Worm (Caenorhabditis elegans) whole organism, young adult: ENCODE results near the gene T27E9.6.

Experiments used
- B0019.2 ChIP-seq: fragments of 200-800 bp; sonication (Bioruptor generic); conservative IDR thresholded peaks from 2 replicates; pipeline ENCODE4 v1.3.6; 2022; ENCODE audit warnings: missing genetic modification reagents, missing genetic modification characterization, missing compliant biosample characterization
- B0336.3 ChIP-seq: fragments of 200-800 bp; sonication (Bioruptor generic); IDR thresholded peaks from 2 replicates; pipeline ENCODE4 v1.3.6; 2022; ENCODE audit warnings: missing genetic modification characterization, missing compliant biosample characterization
- F23B12.7 ChIP-seq: sonication (generic microtip); optimal IDR thresholded peaks from 2 replicates; lab custom pipeline; 2017; ENCODE audit warnings: missing genetic modification characterization, mild to moderate bottlenecking, missing compliant biosample characterization, antibody characterized with exemption, moderate library complexity; ENCODE audit not compliant: insufficient read depth
- F39B2.1 ChIP-seq: fragments of 200-800 bp; sonication (Bioruptor generic); IDR thresholded peaks from 2 replicates; pipeline ENCODE4 v1.3.6; 2022; ENCODE audit warnings: missing genetic modification reagents, missing genetic modification characterization, missing compliant biosample characterization
- F55B11.4 ChIP-seq: sonication (generic microtip); optimal IDR thresholded peaks from 2 replicates; lab custom pipeline; 2016; ENCODE audit warnings: missing compliant biosample characterization, missing genetic modification characterization, borderline replicate concordance; ENCODE audit not compliant: insufficient read depth
- F57A8.1 ChIP-seq: fragments of 200-800 bp; sonication (Bioruptor generic); optimal IDR thresholded peaks from 2 replicates; lab custom pipeline; 2018; ENCODE audit warnings: mild to moderate bottlenecking, missing genetic modification characterization, moderate library complexity, missing compliant biosample characterization
- K12H6.12 ChIP-seq: fragments of 200-800 bp; sonication (Bioruptor generic); optimal IDR thresholded peaks from 2 replicates; lab custom pipeline; 2018; ENCODE audit warnings: mild to moderate bottlenecking, missing genetic modification characterization, missing compliant biosample characterization
- T07F8.4 ChIP-seq: sonication (generic microtip); optimal IDR thresholded peaks from 2 replicates; lab custom pipeline; 2016; ENCODE audit warnings: mild to moderate bottlenecking, missing genetic modification characterization, moderate library complexity, missing compliant biosample characterization
- T26A5.8 ChIP-seq: sonication (generic microtip); optimal IDR thresholded peaks from 2 replicates; lab custom pipeline; 2016; ENCODE audit warnings: missing genetic modification characterization, missing compliant biosample characterization
- Y56A3A.18 ChIP-seq: fragments of 200-800 bp; sonication (Bioruptor generic); IDR thresholded peaks from 2 replicates; pipeline ENCODE4 v1.3.6; 2022; ENCODE audit warnings: missing genetic modification reagents, missing genetic modification characterization, missing compliant biosample characterization
- Y67H2A.10 ChIP-seq: fragments of 200-800 bp; sonication (Bioruptor generic); conservative IDR thresholded peaks from 2 replicates; pipeline ENCODE4 v1.3.6; 2022; ENCODE audit warnings: missing genetic modification reagents, missing genetic modification characterization, missing compliant biosample characterization
- Y79H2A.3 ChIP-seq: fragments of 200-800 bp; sonication (Bioruptor generic); conservative IDR thresholded peaks from 2 replicates; pipeline ENCODE4 v1.3.6; 2022; ENCODE audit warnings: missing genetic modification reagents, missing genetic modification characterization, missing compliant biosample characterization
- attf-3 ChIP-seq: fragments of 200-800 bp; sonication (Bioruptor generic); conservative IDR thresholded peaks from 2 replicates; pipeline ENCODE4 v1.3.6; 2022; ENCODE audit warnings: missing genetic modification reagents, missing genetic modification characterization, missing compliant biosample characterization
- ceh-100 ChIP-seq: fragments of 200-800 bp; sonication (Bioruptor generic); IDR thresholded peaks from 2 replicates; pipeline ENCODE4 v1.3.6; 2022; ENCODE audit warnings: missing genetic modification reagents, missing genetic modification characterization, missing compliant biosample characterization
- ceh-27 ChIP-seq: fragments of 200-800 bp; sonication (Bioruptor generic); optimal IDR thresholded peaks from 2 replicates; lab custom pipeline; 2018; ENCODE audit warnings: mild to moderate bottlenecking, missing genetic modification characterization, moderate library complexity, missing compliant biosample characterization
- ceh-91 ChIP-seq: fragments of 200-800 bp; sonication (Bioruptor generic); IDR thresholded peaks from 2 replicates; pipeline ENCODE4 v1.3.6; 2022; ENCODE audit warnings: missing genetic modification reagents, missing genetic modification characterization, missing compliant biosample characterization
- chd-7 ChIP-seq: sonication (generic microtip); optimal IDR thresholded peaks from 2 replicates; lab custom pipeline; 2016; ENCODE audit warnings: mild to moderate bottlenecking, missing genetic modification characterization, moderate library complexity, missing compliant biosample characterization
- dox-1 ChIP-seq: fragments of 200-800 bp; sonication (Bioruptor generic); IDR thresholded peaks from 2 replicates; pipeline ENCODE4 v1.3.6; 2022; ENCODE audit warnings: missing genetic modification reagents, missing genetic modification characterization, missing compliant biosample characterization
- efl-1 ChIP-seq: fragments of 150-350 bp; optimal IDR thresholded peaks from 2 replicates; lab custom pipeline; 2014; ENCODE audit warnings: missing biosample characterization, missing genetic modification reagents, missing genetic modification characterization
- egrh-3 ChIP-seq: fragments of 200-800 bp; sonication (Bioruptor generic); IDR thresholded peaks from 2 replicates; pipeline ENCODE4 v1.3.6; 2022; ENCODE audit warnings: missing genetic modification reagents, missing genetic modification characterization, missing compliant biosample characterization
- hmg-1.2 ChIP-seq: fragments of 200-800 bp; sonication (Bioruptor generic); IDR thresholded peaks from 2 replicates; pipeline ENCODE4 v1.3.6; 2022; ENCODE audit warnings: missing genetic modification reagents, missing genetic modification characterization, missing compliant biosample characterization
- hsf-1 ChIP-seq: fragments of 200-800 bp; sonication (Bioruptor generic); IDR thresholded peaks from 2 replicates; pipeline ENCODE4 v1.3.6; 2022; ENCODE audit warnings: missing genetic modification reagents, missing genetic modification characterization, missing compliant biosample characterization
- let-607 ChIP-seq, 2 experiments: fragments of 200-800 bp in 1 of 2; sonication (Bioruptor generic) in 1 of 2; sonication (generic microtip) in 1 of 2; optimal IDR thresholded peaks; 2 replicates each; lab custom pipeline; 2016 to 2018; ENCODE audit warnings: mild to moderate bottlenecking in 2 of 2, missing compliant biosample characterization in 2 of 2, missing genetic modification characterization in 2 of 2, moderate library complexity in 2 of 2, missing genotype in 1 of 2
- lin-35 ChIP-seq, 3 experiments: fragments of 150-350 bp in 2 of 3; sonication (generic microtip) in 1 of 3; optimal IDR thresholded peaks; 2 replicates each; lab custom pipeline; 2014 to 2018; ENCODE audit warnings: missing biosample characterization in 3 of 3, missing genetic modification characterization in 3 of 3, missing genetic modification reagents in 3 of 3
- lin-40 ChIP-seq: sonication (generic microtip); optimal IDR thresholded peaks from 2 replicates; lab custom pipeline; 2016; ENCODE audit warnings: missing genetic modification characterization, mild to moderate bottlenecking, missing compliant biosample characterization, missing genotype, missing genetic modification reagents
- lin-54 ChIP-seq: fragments of 200-800 bp; sonication (Bioruptor generic); optimal IDR thresholded peaks from 2 replicates; lab custom pipeline; 2018; ENCODE audit warnings: mild to moderate bottlenecking, missing genetic modification characterization, missing compliant biosample characterization
- madf-10 ChIP-seq: sonication (generic microtip); optimal IDR thresholded peaks from 2 replicates; lab custom pipeline; 2016; ENCODE audit warnings: mild to moderate bottlenecking, missing genetic modification characterization, missing compliant biosample characterization
- madf-3 ChIP-seq: fragments of 200-800 bp; sonication (Bioruptor generic); IDR thresholded peaks from 2 replicates; pipeline ENCODE4 v1.3.6; 2022; ENCODE audit warnings: missing genetic modification reagents, missing genetic modification characterization, missing compliant biosample characterization
- mes-4 ChIP-seq: sonication (generic microtip); optimal IDR thresholded peaks from 2 replicates; lab custom pipeline; 2016; ENCODE audit warnings: missing genotype, missing genetic modification characterization, missing compliant biosample characterization
- nfya-1 ChIP-seq: sonication (generic microtip); optimal IDR thresholded peaks from 2 replicates; lab custom pipeline; 2017; ENCODE audit warnings: antibody characterized with exemption, missing compliant biosample characterization, missing genetic modification characterization, borderline replicate concordance; ENCODE audit not compliant: insufficient read depth
- nfya-2 ChIP-seq: fragments of 200-800 bp; sonication (Bioruptor generic); IDR thresholded peaks from 2 replicates; pipeline ENCODE4 v1.3.6; 2022; ENCODE audit warnings: missing genetic modification reagents, missing genetic modification characterization, missing compliant biosample characterization
- nhr-90 ChIP-seq: sonication (generic microtip); optimal IDR thresholded peaks from 2 replicates; lab custom pipeline; 2016; ENCODE audit warnings: missing genotype, mild to moderate bottlenecking, missing genetic modification characterization, missing compliant biosample characterization
- pbrm-1 ChIP-seq: fragments of 200-800 bp; sonication (Bioruptor generic); IDR thresholded peaks from 2 replicates; pipeline ENCODE4 v1.3.6; 2022; ENCODE audit warnings: missing genetic modification reagents, missing genetic modification characterization, missing compliant biosample characterization
- rec-8 ChIP-seq, 2 experiments: sonication (generic microtip); optimal IDR thresholded peaks; 2 replicates each; lab custom pipeline; 2016; ENCODE audit warnings: mild to moderate bottlenecking in 2 of 2, missing genetic modification characterization in 2 of 2, missing genetic modification reagents in 2 of 2, missing genotype in 2 of 2, missing biosample characterization in 1 of 2, missing compliant biosample characterization in 1 of 2, moderate library complexity in 1 of 2
- rpc-1 ChIP-seq, 2 experiments: fragments of 150-350 bp in 1 of 2; sonication (generic microtip) in 1 of 2; optimal IDR thresholded peaks; 2 replicates each; lab custom pipeline; 2014 to 2018; ENCODE audit warnings: missing biosample characterization in 1 of 2, missing genetic modification characterization in 1 of 2, missing genetic modification reagents in 1 of 2, missing genotype in 1 of 2
- sea-2 ChIP-seq: fragments of 200-800 bp; sonication (Bioruptor generic); IDR thresholded peaks from 2 replicates; pipeline ENCODE4 v1.3.6; 2022; ENCODE audit warnings: missing genetic modification characterization, missing compliant biosample characterization
- snpc-1.3 ChIP-seq: sonication (generic microtip); optimal IDR thresholded peaks from 2 replicates; lab custom pipeline; 2017; ENCODE audit warnings: missing genetic modification characterization, mild to moderate bottlenecking, missing compliant biosample characterization, antibody characterized with exemption, moderate library complexity, missing genotype, missing genetic modification reagents; ENCODE audit not compliant: insufficient read depth
- tbp1 ChIP-seq: fragments of 200-800 bp; sonication (Bioruptor generic); optimal IDR thresholded peaks from 2 replicates; lab custom pipeline; 2018; ENCODE audit warnings: mild to moderate bottlenecking, missing genetic modification characterization, missing compliant biosample characterization
- tbx-9 ChIP-seq: sonication (generic microtip); optimal IDR thresholded peaks from 2 replicates; lab custom pipeline; 2016; ENCODE audit warnings: borderline replicate concordance, missing genetic modification characterization, inconsistent platforms, missing compliant biosample characterization
- unc-130 ChIP-seq: sonication (generic microtip); optimal IDR thresholded peaks from 2 replicates; lab custom pipeline; 2016; ENCODE audit warnings: missing genetic modification reagents, missing genetic modification characterization, missing compliant biosample characterization
- xnd-1 ChIP-seq: sonication (generic microtip); optimal IDR thresholded peaks from 2 replicates; lab custom pipeline; 2016; ENCODE audit warnings: missing genotype, missing genetic modification reagents, missing genetic modification characterization, missing compliant biosample characterization
- ztf-25 ChIP-seq: fragments of 200-800 bp; sonication (Bioruptor generic); IDR thresholded peaks from 2 replicates; pipeline ENCODE4 v1.3.6; 2022; ENCODE audit warnings: missing genetic modification reagents, missing genetic modification characterization, missing compliant biosample characterization
- ztf-26 ChIP-seq: sonication (generic microtip); optimal IDR thresholded peaks from 2 replicates; lab custom pipeline; 2017; ENCODE audit warnings: missing genetic modification characterization, missing compliant biosample characterization
- ztf-28 ChIP-seq: fragments of 200-800 bp; sonication (Bioruptor generic); IDR thresholded peaks from 2 replicates; pipeline ENCODE4 v1.3.6; 2022; ENCODE audit warnings: missing genetic modification reagents, missing genetic modification characterization, missing compliant biosample characterization

The T27E9.6 gene

ce11 chrIII:13464493-13465362 lies 11.9 kb downstream of the T27E9.6 start, which contains the start of gene kel-3 (continued):
- TF ChIP-seq attf-3 (peak; percentile 32; the same call in 1 of the 2 replicates), Y56A3A.18 (peak; percentile 94), let-607 (tag; optimal IDR thresholded peaks at IDR 0.05; lab: Kevin White, UChicago) (peak; percentile 60 to 71), pbrm-1 (GFP tag; lab: Robert Waterston, UW) (peak; percentile 86), chd-7 (tag; lab: Kevin White, UChicago) (peak; percentile 96), hsf-1 (peak; percentile 89), K12H6.12 (tag; lab: Kevin White, UChicago) (peak; percentile 25), F55B11.4 (tag; lab: Kevin White, UChicago) (no peak), tbp1 (GFP tag; lab: Kevin White, UChicago) (peak; percentile 71), madf-10 (peak; percentile 73), ceh-100 (GFP tag; lab: Robert Waterston, UW) (peak; percentile 76), T07F8.4 (tag; lab: Kevin White, UChicago) (peak; percentile 75), lin-35 (GFP tag; optimal IDR thresholded peaks at IDR 0.05; lab: Kevin White, UChicago) (peak in 2 of 3 experiments; percentile 62 to 89), rec-8 (tag; optimal IDR thresholded peaks at IDR 0.05; lab: Kevin White, UChicago) (peak; percentile 31 to 57), Y79H2A.3 (GFP tag; lab: Robert Waterston, UW) (peak; percentile 95), efl-1 (GFP tag; lab: Kevin White, UChicago) (peak; percentile 40), madf-3 (peak; percentile 87), unc-130 (peak; percentile 97), hmg-1.2 (GFP tag; lab: Robert Waterston, UW) (peak; percentile 56), F57A8.1 (peak; percentile 39), nhr-90 (tag; lab: Kevin White, UChicago) (peak; percentile 80), ceh-27 (peak; percentile 27), dox-1 (GFP tag; lab: Robert Waterston, UW) (peak; percentile 83), F23B12.7 (tag; lab: Kevin White, UChicago) (peak; percentile 73), ztf-25 (peak; percentile 80), tbx-9 (tag; lab: Kevin White, UChicago) (peak; percentile 75), nfya-1 (no peak), rpc-1 (optimal IDR thresholded peaks at IDR 0.05; lab: Kevin White, UChicago) (no peak), rpc-1 (tag; optimal IDR thresholded peaks at IDR 0.05; lab: Kevin White, UChicago) (peak; percentile 11), mes-4 (tag; lab: Kevin White, UChicago) (peak; percentile 54), lin-40 (tag; lab: Kevin White, UChicago) (peak; percentile 51), snpc-1.3 (tag; lab: Kevin White, UChicago) (peak; percentile 90), lin-54 (GFP tag; lab: Kevin White, UChicago) (peak; percentile 86), ceh-91 (GFP tag; lab: Robert Waterston, UW) (no peak), F39B2.1 (GFP tag; lab: Robert Waterston, UW) (peak; percentile 84), Y67H2A.10 (no peak), T26A5.8 (tag; lab: Kevin White, UChicago) (peak; percentile 98), xnd-1 (peak; percentile 33), egrh-3 (GFP tag; lab: Robert Waterston, UW) (0 out of 2 replicates have a peak, but pooled peaks have one; percentile 9), ztf-26 (tag; lab: Kevin White, UChicago) (peak; percentile 77), sea-2 (GFP tag; lab: Robert Waterston, UW) (peak; percentile 66; the same call in 1 of the 2 replicates), nfya-2 (GFP tag; lab: Robert Waterston, UW) (peak; percentile 83; the same call in 1 of the 2 replicates), ztf-28 (GFP tag; lab: Robert Waterston, UW) (0 out of 2 replicates have a peak, but pooled peaks have one; percentile 47), B0019.2 (GFP tag; lab: Robert Waterston, UW) (0 out of 2 replicates have a peak, but pooled peaks have one; percentile 42), B0336.3 (GFP tag; lab: Robert Waterston, UW) (peak; percentile 95)
